ENCODE assay signal across 1 fruit fly cellular context in the genomic region with DNA sequence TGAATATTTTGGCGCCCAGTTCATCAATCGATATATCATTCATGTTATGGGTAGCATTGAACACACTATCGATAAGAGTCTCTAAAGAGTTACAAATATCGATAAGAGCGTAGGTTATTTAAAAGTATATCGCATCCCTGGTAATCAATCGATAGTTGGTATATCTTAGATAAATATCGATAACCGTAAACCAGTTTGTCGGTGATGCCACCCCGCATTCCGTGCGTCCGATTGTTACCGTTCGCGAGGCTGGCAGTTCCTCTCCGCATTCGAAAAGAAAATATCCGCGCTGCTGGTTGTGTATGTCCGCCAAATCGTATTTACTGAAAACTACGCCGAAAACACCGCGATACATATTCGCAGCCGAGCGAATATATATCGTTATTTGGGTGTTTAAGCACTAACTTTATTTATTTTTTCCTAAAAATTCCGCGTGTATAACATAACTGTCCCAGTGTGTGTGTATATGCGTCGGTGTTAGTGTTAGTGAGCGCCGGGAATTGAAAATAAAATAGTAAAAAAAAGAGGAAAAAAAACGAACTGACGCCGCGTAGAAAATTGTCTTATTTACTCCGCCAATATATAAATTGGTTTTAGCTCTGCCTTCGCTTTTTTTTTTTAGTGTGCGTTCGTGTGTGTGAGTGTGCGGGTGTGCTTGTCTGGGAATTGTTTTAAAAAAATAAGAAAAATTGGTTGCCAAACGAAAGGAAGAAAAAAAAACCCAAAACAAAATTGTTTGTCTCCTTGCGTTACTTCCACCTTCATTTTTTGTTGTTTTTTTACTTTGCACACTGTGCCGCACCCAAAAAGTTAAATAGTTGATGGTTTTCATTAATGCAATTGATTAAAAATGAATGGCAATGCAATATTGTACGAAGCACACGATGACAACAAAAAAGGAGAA.
A peak's percentile ranks its signal among the peaks of the same experiment; 100 is the strongest.
TF ChIP-seq lines count a peak whose summit lies in the region.

Gene Nrg, plus strand, starts transcription at position 253 of the 904 bp plus-strand sequence.

TF ChIP-seq in whole organism, embryonic, 481 proteins besides CTCF, POLR2A, EP300 and RAD21 (continued from another document and continues in another):
- TF ChIP-seq schlank (tag; optimal IDR thresholded peaks at IDR 0.05; lab: Kevin White, UChicago), result no peak
- TF ChIP-seq CG15011 (GFP tag; optimal IDR thresholded peaks at IDR 0.05; lab: Kevin White, UChicago), result no peak
- TF ChIP-seq CG9932 (GFP tag; IDR thresholded peaks at IDR 0.05; lab: Robert Waterston, UW), result peak; percentile 62
- TF ChIP-seq danr (GFP tag; IDR thresholded peaks at IDR 0.05; lab: Robert Waterston, UW), result no peak
- no peak for TF ChIP-seq CG9727 (GFP tag; optimal IDR thresholded peaks at IDR 0.05; lab: Kevin White, UChicago)
- peak; percentile 70 for TF ChIP-seq HLHmδ (GFP tag; optimal IDR thresholded peaks at IDR 0.05; lab: Kevin White, UChicago)
- no peak for TF ChIP-seq CG6175 (GFP tag; IDR thresholded peaks at IDR 0.05; lab: Robert Waterston, UW)
- no peak for TF ChIP-seq Atf-2 (GFP tag; optimal IDR thresholded peaks at IDR 0.05; lab: Kevin White, UChicago)
- peak; percentile 84 for TF ChIP-seq abd-A (tag; optimal IDR thresholded peaks at IDR 0.05; lab: Kevin White, UChicago)
- TF ChIP-seq Bgb (GFP tag; IDR thresholded peaks at IDR 0.05; lab: Robert Waterston, UW; ENCODE audit: partially characterized antibody), result peak; percentile 99
- peak; percentile 52; the same call in 1 of the 2 replicates for TF ChIP-seq CG32532 (GFP tag; IDR thresholded peaks at IDR 0.05; lab: Robert Waterston, UW)
- peak; percentile 66 for TF ChIP-seq Fer1 (GFP tag; optimal IDR thresholded peaks at IDR 0.05; lab: Kevin White, UChicago)
- no peak for TF ChIP-seq disco-r (GFP tag; optimal IDR thresholded peaks at IDR 0.05; lab: Kevin White, UChicago)
- no peak for TF ChIP-seq odd (GFP tag; optimal IDR thresholded peaks at IDR 0.05; lab: Kevin White, UChicago)
- peak; percentile 27 for TF ChIP-seq wek (GFP tag; optimal IDR thresholded peaks at IDR 0.05; lab: Kevin White, UChicago)
- TF ChIP-seq prd (optimal IDR thresholded peaks at IDR 0.05; lab: Kevin White, UChicago), result no peak
- TF ChIP-seq prd (GFP tag; IDR thresholded peaks at IDR 0.05; lab: Robert Waterston, UW), result no peak
- peak; percentile 13 for TF ChIP-seq Nf-YB (GFP tag; optimal IDR thresholded peaks at IDR 0.05; lab: Kevin White, UChicago)
- TF ChIP-seq CG7987 (GFP tag; optimal IDR thresholded peaks at IDR 0.05; lab: Kevin White, UChicago), result peak; percentile 57
- no peak for TF ChIP-seq CG7357 (GFP tag; IDR thresholded peaks at IDR 0.05; lab: Robert Waterston, UW)
- TF ChIP-seq Mad (GFP tag; optimal IDR thresholded peaks at IDR 0.05; lab: Kevin White, UChicago), result peak; percentile 19
- TF ChIP-seq nmo (GFP tag; optimal IDR thresholded peaks at IDR 0.05; lab: Kevin White, UChicago), result peak; percentile 60
- no peak for TF ChIP-seq Atf3 (GFP tag; optimal IDR thresholded peaks at IDR 0.05; lab: Kevin White, UChicago)
- TF ChIP-seq CG3163 (GFP tag; optimal IDR thresholded peaks at IDR 0.05; lab: Kevin White, UChicago), result peak; percentile 13
- TF ChIP-seq CG13123 (GFP tag; optimal IDR thresholded peaks at IDR 0.05; lab: Kevin White, UChicago), result no peak
- TF ChIP-seq Rx (GFP tag; IDR thresholded peaks at IDR 0.05; lab: Robert Waterston, UW), result no peak
- TF ChIP-seq CG14965 (GFP tag; optimal IDR thresholded peaks at IDR 0.05; lab: Kevin White, UChicago; ENCODE audit: borderline replicate concordance), result no peak
- no peak for TF ChIP-seq cato (GFP tag; optimal IDR thresholded peaks at IDR 0.05; lab: Kevin White, UChicago; ENCODE audit: borderline replicate concordance)
- TF ChIP-seq usp (GFP tag; optimal IDR thresholded peaks at IDR 0.05; lab: Kevin White, UChicago), result no peak
- TF ChIP-seq nau (GFP tag; optimal IDR thresholded peaks at IDR 0.05; lab: Kevin White, UChicago), result peak; percentile 22
- TF ChIP-seq ash1 (GFP tag; optimal IDR thresholded peaks at IDR 0.05; lab: Kevin White, UChicago), result peak; percentile 46
- peak; percentile 58 for TF ChIP-seq MESR4 (GFP tag; optimal IDR thresholded peaks at IDR 0.05; lab: Kevin White, UChicago)
- peak; percentile 16 for TF ChIP-seq scrt (GFP tag; optimal IDR thresholded peaks at IDR 0.05; lab: Kevin White, UChicago)
- no peak for TF ChIP-seq sc (optimal IDR thresholded peaks at IDR 0.05; lab: Kevin White, UChicago)
- no peak for TF ChIP-seq sc (GFP tag; optimal IDR thresholded peaks at IDR 0.05; lab: Kevin White, UChicago)
- peak; percentile 92 for TF ChIP-seq CG2116 (GFP tag; optimal IDR thresholded peaks at IDR 0.05; lab: Kevin White, UChicago)
- peak; percentile 57 for TF ChIP-seq Lhr (GFP tag; optimal IDR thresholded peaks at IDR 0.05; lab: Kevin White, UChicago)
- peak; percentile 48; the same call in 1 of the 2 replicates for TF ChIP-seq aop (GFP tag; IDR thresholded peaks at IDR 0.05; lab: Robert Waterston, UW)
- TF ChIP-seq CG8290 (GFP tag; optimal IDR thresholded peaks at IDR 0.05; lab: Kevin White, UChicago), result peak; percentile 3
- peak in 1 of 2 experiments; percentile 83 for TF ChIP-seq CG8290 (tag; optimal IDR thresholded peaks at IDR 0.05; lab: Kevin White, UChicago)
- TF ChIP-seq ERR (GFP tag; optimal IDR thresholded peaks at IDR 0.05; lab: Kevin White, UChicago), result no peak
- peak; percentile 78 for TF ChIP-seq CG3995 (GFP tag; optimal IDR thresholded peaks at IDR 0.05; lab: Kevin White, UChicago)
- no peak for TF ChIP-seq Ada2b (GFP tag; IDR thresholded peaks at IDR 0.05; lab: Robert Waterston, UW)
- peak; percentile 23 for TF ChIP-seq Side (GFP tag; optimal IDR thresholded peaks at IDR 0.05; lab: Kevin White, UChicago)
- TF ChIP-seq Sox102F (GFP tag; optimal IDR thresholded peaks at IDR 0.05; lab: Kevin White, UChicago), result no peak
- peak; percentile 44 for TF ChIP-seq CG12391 (tag; optimal IDR thresholded peaks at IDR 0.05; lab: Kevin White, UChicago)
- TF ChIP-seq luna (GFP tag; optimal IDR thresholded peaks at IDR 0.05; lab: Kevin White, UChicago), result peak; percentile 14
- peak in 1 of 2 experiments; percentile 60 for TF ChIP-seq eve (GFP tag; optimal IDR thresholded peaks at IDR 0.05; lab: Kevin White, UChicago)
- TF ChIP-seq Neu2 (GFP tag; optimal IDR thresholded peaks at IDR 0.05; lab: Kevin White, UChicago; ENCODE audit: borderline replicate concordance), result no peak
- no peak for TF ChIP-seq crol (GFP tag; IDR thresholded peaks at IDR 0.05; lab: Robert Waterston, UW)
- TF ChIP-seq Bdp1 (GFP tag; optimal IDR thresholded peaks at IDR 0.05; lab: Kevin White, UChicago), result no peak
- peak; percentile 99 for TF ChIP-seq CG42726 (GFP tag; IDR thresholded peaks at IDR 0.05; lab: Robert Waterston, UW; ENCODE audit: partially characterized antibody)
- TF ChIP-seq CG15696 (tag; optimal IDR thresholded peaks at IDR 0.05; lab: Kevin White, UChicago), result no peak
- TF ChIP-seq Vsx1 (GFP tag; optimal IDR thresholded peaks at IDR 0.05; lab: Kevin White, UChicago), result peak; percentile 51
- TF ChIP-seq trh (GFP tag; optimal IDR thresholded peaks at IDR 0.05; lab: Kevin White, UChicago), result no peak
- TF ChIP-seq CG12299 (tag; optimal IDR thresholded peaks at IDR 0.05; lab: Kevin White, UChicago), result peak; percentile 59
- TF ChIP-seq hkb (optimal IDR thresholded peaks at IDR 0.05; lab: Kevin White, UChicago), result no peak
- peak; percentile 52; the same call in 1 of the 2 replicates for TF ChIP-seq hkb (GFP tag; IDR thresholded peaks at IDR 0.05; lab: Robert Waterston, UW)
- 0 out of 2 replicates have a peak, but pooled peaks have one; percentile 22 for TF ChIP-seq sim (GFP tag; IDR thresholded peaks at IDR 0.05; lab: Robert Waterston, UW)
- 0 out of 2 replicates have a peak, but pooled peaks have one; percentile 22 for TF ChIP-seq seq (GFP tag; IDR thresholded peaks at IDR 0.05; lab: Robert Waterston, UW)
- no peak for TF ChIP-seq CG6272 (GFP tag; IDR thresholded peaks at IDR 0.05; lab: Robert Waterston, UW)
- TF ChIP-seq CG13424 (tag; optimal IDR thresholded peaks at IDR 0.05; lab: Kevin White, UChicago), result peak; percentile 37
- no peak for TF ChIP-seq wdn (GFP tag; IDR thresholded peaks at IDR 0.05; lab: Robert Waterston, UW)
- peak; percentile 24 for TF ChIP-seq CG6813 (GFP tag; optimal IDR thresholded peaks at IDR 0.05; lab: Kevin White, UChicago)
- TF ChIP-seq CG4730 (GFP tag; IDR thresholded peaks at IDR 0.05; lab: Robert Waterston, UW), result no peak
- peak; percentile 9 for TF ChIP-seq Hsf (GFP tag; optimal IDR thresholded peaks at IDR 0.05; lab: Kevin White, UChicago)
- TF ChIP-seq insv (GFP tag; optimal IDR thresholded peaks at IDR 0.05; lab: Kevin White, UChicago), result peak in 1 of 2 experiments; percentile 52
- TF ChIP-seq CG1233 (GFP tag; optimal IDR thresholded peaks at IDR 0.05; lab: Kevin White, UChicago), result peak; percentile 21
- TF ChIP-seq NfI (GFP tag; optimal IDR thresholded peaks at IDR 0.05; lab: Kevin White, UChicago), result peak; percentile 26
- TF ChIP-seq E2f2 (GFP tag; IDR thresholded peaks at IDR 0.05; lab: Robert Waterston, UW), result peak; percentile 99
- no peak for TF ChIP-seq Fer2 (tag; optimal IDR thresholded peaks at IDR 0.05; lab: Kevin White, UChicago)
- TF ChIP-seq Deaf1 (tag; optimal IDR thresholded peaks at IDR 0.05; lab: Kevin White, UChicago), result peak; percentile 69
- no peak for TF ChIP-seq wor (GFP tag; IDR thresholded peaks at IDR 0.05; lab: Robert Waterston, UW)
- no peak for TF ChIP-seq tgo (GFP tag; IDR thresholded peaks at IDR 0.05; lab: Robert Waterston, UW)
- peak; percentile 73 for TF ChIP-seq CG17186 (GFP tag; optimal IDR thresholded peaks at IDR 0.05; lab: Kevin White, UChicago)
- TF ChIP-seq oc (tag; optimal IDR thresholded peaks at IDR 0.05; lab: Kevin White, UChicago), result peak; percentile 5
- TF ChIP-seq CG11398 (GFP tag; optimal IDR thresholded peaks at IDR 0.05; lab: Kevin White, UChicago), result peak; percentile 40
- TF ChIP-seq CG5953 (GFP tag; IDR thresholded peaks at IDR 0.05; lab: Robert Waterston, UW), result no peak
- TF ChIP-seq Hmx (GFP tag; optimal IDR thresholded peaks at IDR 0.05; lab: Kevin White, UChicago), result no peak
- peak; percentile 0 for TF ChIP-seq CG7556 (GFP tag; optimal IDR thresholded peaks at IDR 0.05; lab: Kevin White, UChicago)
- no peak for TF ChIP-seq pan (optimal IDR thresholded peaks at IDR 0.05; lab: Kevin White, UChicago)
- TF ChIP-seq pan (GFP tag; optimal IDR thresholded peaks at IDR 0.05 in 1 of 2, IDR thresholded peaks at IDR 0.05 in 1 of 2), result peak in 1 of 2 experiments; percentile 23
- TF ChIP-seq amos (GFP tag; IDR thresholded peaks at IDR 0.05; lab: Robert Waterston, UW; ENCODE audit: partially characterized antibody), result peak; percentile 99
- TF ChIP-seq CG34376 (GFP tag; optimal IDR thresholded peaks at IDR 0.05; lab: Kevin White, UChicago), result peak; percentile 58
- TF ChIP-seq CG1603 (tag; optimal IDR thresholded peaks at IDR 0.05; lab: Kevin White, UChicago), result peak; percentile 87
- TF ChIP-seq sob (GFP tag; IDR thresholded peaks at IDR 0.05; lab: Robert Waterston, UW), result peak; percentile 61
- peak; percentile 30 for TF ChIP-seq YL-1 (GFP tag; optimal IDR thresholded peaks at IDR 0.05; lab: Kevin White, UChicago)
- TF ChIP-seq lola (GFP tag; optimal IDR thresholded peaks at IDR 0.05; lab: Kevin White, UChicago), result no peak
- TF ChIP-seq dimm (GFP tag; IDR thresholded peaks at IDR 0.05; lab: Robert Waterston, UW), result no peak
- TF ChIP-seq B-H1 (GFP tag; IDR thresholded peaks at IDR 0.05; lab: Robert Waterston, UW), result no peak
- TF ChIP-seq CG8281 (tag; optimal IDR thresholded peaks at IDR 0.05; lab: Kevin White, UChicago), result no peak
- TF ChIP-seq CG7839 (tag; optimal IDR thresholded peaks at IDR 0.05; lab: Kevin White, UChicago), result peak; percentile 20
- TF ChIP-seq Hmr (GFP tag; optimal IDR thresholded peaks at IDR 0.05; lab: Kevin White, UChicago), result peak; percentile 70
- TF ChIP-seq sens (GFP tag; lab: Kevin White, UChicago), result peak; percentile 82
- no peak for TF ChIP-seq ewg (GFP tag; optimal IDR thresholded peaks at IDR 0.05; lab: Kevin White, UChicago)
- TF ChIP-seq CG15601 (tag; optimal IDR thresholded peaks at IDR 0.05; lab: Kevin White, UChicago), result peak; percentile 62
- TF ChIP-seq sug (tag; optimal IDR thresholded peaks at IDR 0.05; lab: Kevin White, UChicago), result peak; percentile 50
- no peak for TF ChIP-seq Kr (GFP tag; optimal IDR thresholded peaks at IDR 0.05; lab: Kevin White, UChicago)
- TF ChIP-seq stwl (tag; optimal IDR thresholded peaks at IDR 0.05; lab: Kevin White, UChicago), result peak; percentile 88
- peak; percentile 64 for TF ChIP-seq CG10462 (GFP tag; optimal IDR thresholded peaks at IDR 0.05; lab: Kevin White, UChicago)
- no peak for TF ChIP-seq Camta (GFP tag; optimal IDR thresholded peaks at IDR 0.05; lab: Kevin White, UChicago)
- TF ChIP-seq CG12942 (GFP tag; optimal IDR thresholded peaks at IDR 0.05; lab: Kevin White, UChicago), result peak; percentile 1
- TF ChIP-seq nom (GFP tag; optimal IDR thresholded peaks at IDR 0.05; lab: Kevin White, UChicago), result peak; percentile 40
- peak; percentile 9 for TF ChIP-seq CG8089 (GFP tag; optimal IDR thresholded peaks at IDR 0.05; lab: Kevin White, UChicago)
- TF ChIP-seq CG30431 (GFP tag; optimal IDR thresholded peaks at IDR 0.05; lab: Kevin White, UChicago), result no peak
- TF ChIP-seq Dbx (GFP tag; IDR thresholded peaks at IDR 0.05; lab: Robert Waterston, UW), result peak; percentile 61; the same call in 1 of the 3 replicates
- peak; percentile 28 for TF ChIP-seq CG11504 (tag; optimal IDR thresholded peaks at IDR 0.05; lab: Kevin White, UChicago)
- no peak for TF ChIP-seq CG2202 (tag; optimal IDR thresholded peaks at IDR 0.05; lab: Kevin White, UChicago)
- TF ChIP-seq grn (GFP tag; optimal IDR thresholded peaks at IDR 0.05; lab: Kevin White, UChicago), result no peak
- TF ChIP-seq CG17612 (GFP tag; IDR thresholded peaks at IDR 0.05; lab: Robert Waterston, UW), result no peak
- TF ChIP-seq gfzf (GFP tag; optimal IDR thresholded peaks at IDR 0.05; lab: Kevin White, UChicago), result peak; percentile 42
- peak; percentile 98 for TF ChIP-seq knrl (GFP tag; IDR thresholded peaks at IDR 0.05; lab: Robert Waterston, UW; ENCODE audit: partially characterized antibody)
- TF ChIP-seq Nf-YA (GFP tag; IDR thresholded peaks at IDR 0.05; lab: Robert Waterston, UW), result no peak
- peak; percentile 62; the same call in 1 of the 3 replicates for TF ChIP-seq CG11560 (tag; IDR thresholded peaks at IDR 0.05; lab: Robert Waterston, UW)
- TF ChIP-seq jumu (GFP tag; optimal IDR thresholded peaks at IDR 0.05; lab: Kevin White, UChicago), result no peak
- TF ChIP-seq phol (tag; optimal IDR thresholded peaks at IDR 0.05; lab: Kevin White, UChicago), result peak; percentile 41
- TF ChIP-seq HmgD (GFP tag; optimal IDR thresholded peaks at IDR 0.05; lab: Kevin White, UChicago), result peak; percentile 23
- TF ChIP-seq CG2712 (tag; optimal IDR thresholded peaks at IDR 0.05; lab: Kevin White, UChicago), result peak; percentile 48
- TF ChIP-seq CG4707 (GFP tag; optimal IDR thresholded peaks at IDR 0.05; lab: Kevin White, UChicago), result peak; percentile 36
- peak; percentile 18 for TF ChIP-seq CG17912 (GFP tag; optimal IDR thresholded peaks at IDR 0.05; lab: Kevin White, UChicago)
- TF ChIP-seq row (GFP tag; IDR thresholded peaks at IDR 0.05; lab: Robert Waterston, UW), result peak; percentile 50
